Fruit fly (Drosophila melanogaster): ENCODE measurements around the gene CG3939.

Gene CG3939

DNA sequence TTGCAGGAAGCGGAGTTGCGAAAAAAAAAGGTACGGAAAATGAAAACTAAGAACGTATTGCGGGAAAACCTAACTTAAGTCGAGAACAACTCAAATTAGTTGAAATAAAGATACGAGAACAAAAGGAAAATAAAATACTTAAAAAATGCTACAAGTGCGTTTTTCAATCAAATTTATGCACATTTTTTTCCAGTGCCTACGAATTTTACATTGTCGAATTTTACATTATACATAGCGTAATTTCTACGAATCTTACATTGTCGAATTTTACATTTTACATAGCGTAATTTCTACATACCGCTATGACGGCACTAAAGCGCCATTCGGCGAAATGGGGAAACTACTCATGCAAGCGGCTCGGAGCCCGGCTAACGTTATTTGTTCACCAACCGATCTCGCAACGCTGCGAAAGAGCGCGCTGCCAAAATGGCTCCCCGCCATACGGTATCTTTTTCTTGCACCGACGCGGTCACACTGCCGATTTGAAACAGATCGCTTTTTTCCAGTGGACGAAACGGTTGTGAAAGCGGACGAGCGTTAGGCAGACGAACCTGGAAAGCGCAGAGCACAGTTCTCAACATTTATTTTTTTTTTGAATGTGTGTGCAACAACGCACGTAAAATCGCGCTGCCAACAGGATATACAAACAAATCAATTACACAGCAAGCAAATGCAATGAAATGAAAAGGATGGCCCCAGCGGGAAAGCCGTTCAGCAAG is 40.3 kb upstream of the CG3939 start, which contains the start of gene N (continued):
- TF ChIP-seq CG42726 (GFP tag; IDR thresholded peaks at IDR 0.05; ENCODE audit: partially characterized antibody) (peak; percentile 77), CG3838 (GFP tag; optimal IDR thresholded peaks at IDR 0.05) (no peak), Xrp1 (GFP tag; IDR thresholded peaks at IDR 0.05) (peak; percentile 73), CG17359 (tag; optimal IDR thresholded peaks at IDR 0.05) (peak; percentile 10), Mrtf (GFP tag; IDR thresholded peaks at IDR 0.05) (0 out of 3 replicates have a peak, but pooled peaks have one; percentile 32), CG14441 (GFP tag; IDR thresholded peaks at IDR 0.05) (no peak), Dip2 (GFP tag; IDR thresholded peaks at IDR 0.05) (peak; percentile 34; the same call in 1 of the 2 replicates), CG17186 (GFP tag; optimal IDR thresholded peaks at IDR 0.05) (peak; percentile 94), CG4424 (GFP tag; optimal IDR thresholded peaks at IDR 0.05) (peak; percentile 27), CG5245 (GFP tag; optimal IDR thresholded peaks at IDR 0.05) (peak; percentile 11), Sry-β (GFP tag; optimal IDR thresholded peaks at IDR 0.05) (no peak), CG13296 (GFP tag; optimal IDR thresholded peaks at IDR 0.05) (no peak), CG3726 (GFP tag; IDR thresholded peaks at IDR 0.05) (no peak), CG12104 (GFP tag; optimal IDR thresholded peaks at IDR 0.05) (no peak), CG7271 (tag; optimal IDR thresholded peaks at IDR 0.05) (peak; percentile 41), NC2β (GFP tag; optimal IDR thresholded peaks at IDR 0.05) (peak; percentile 40), ase (GFP tag; IDR thresholded peaks at IDR 0.05) (0 out of 3 replicates have a peak, but pooled peaks have one; percentile 30), cwo (GFP tag; optimal IDR thresholded peaks at IDR 0.05) (no peak), sc (optimal IDR thresholded peaks at IDR 0.05) (no peak), sc (GFP tag; optimal IDR thresholded peaks at IDR 0.05) (no peak), salm (tag; optimal IDR thresholded peaks at IDR 0.05) (peak; percentile 8), CG11504 (tag; optimal IDR thresholded peaks at IDR 0.05) (peak; percentile 53), CG6765 (GFP tag; optimal IDR thresholded peaks at IDR 0.05) (no peak), Adf1 (GFP tag; IDR thresholded peaks at IDR 0.05) (peak; percentile 58), CG13123 (GFP tag; optimal IDR thresholded peaks at IDR 0.05) (peak; percentile 10), ap (GFP tag; IDR thresholded peaks at IDR 0.05) (0 out of 2 replicates have a peak, but pooled peaks have one; percentile 22), Trl (optimal IDR thresholded peaks at IDR 0.05) (no peak), Trl (GFP tag; optimal IDR thresholded peaks at IDR 0.05) (peak; percentile 64), Mes4 (GFP tag; optimal IDR thresholded peaks at IDR 0.05) (peak; percentile 37), en (GFP tag; optimal IDR thresholded peaks at IDR 0.05) (peak; percentile 16), CG11560 (tag; IDR thresholded peaks at IDR 0.05) (peak; percentile 66; the same call in 2 of the 3 replicates), slbo (GFP tag; IDR thresholded peaks at IDR 0.05) (peak; percentile 67), sima (GFP tag; optimal IDR thresholded peaks at IDR 0.05) (no peak), ATbp (GFP tag; optimal IDR thresholded peaks at IDR 0.05) (peak; percentile 35), CG32772 (GFP tag; IDR thresholded peaks at IDR 0.05) (peak; percentile 41; the same call in 1 of the 2 replicates), CG33557 (GFP tag; optimal IDR thresholded peaks at IDR 0.05) (no peak), CG4730 (GFP tag; IDR thresholded peaks at IDR 0.05) (no peak), crol (GFP tag; IDR thresholded peaks at IDR 0.05) (no peak), NFAT (GFP tag; IDR thresholded peaks at IDR 0.05) (peak; percentile 5; the same call in 1 of the 2 replicates), CG7357 (GFP tag; IDR thresholded peaks at IDR 0.05) (no peak), D (optimal IDR thresholded peaks at IDR 0.05) (peak; percentile 25), D (GFP tag; optimal IDR thresholded peaks at IDR 0.05) (peak; percentile 3), bsh (GFP tag; optimal IDR thresholded peaks at IDR 0.05) (peak in 1 of 2 experiments; percentile 57), CG10267 (tag; optimal IDR thresholded peaks at IDR 0.05) (peak; percentile 63), Taf1 (GFP tag; IDR thresholded peaks at IDR 0.05) (peak; percentile 23; the same call in 1 of the 2 replicates), cato (GFP tag; optimal IDR thresholded peaks at IDR 0.05; ENCODE audit: borderline replicate concordance) (no peak), B-H2 (GFP tag; optimal IDR thresholded peaks at IDR 0.05) (peak; percentile 23), Spps (tag; optimal IDR thresholded peaks at IDR 0.05) (no peak), shn (GFP tag; optimal IDR thresholded peaks at IDR 0.05) (no peak), CG4820 (GFP tag; optimal IDR thresholded peaks at IDR 0.05) (peak; percentile 0), schlank (tag; optimal IDR thresholded peaks at IDR 0.05) (no peak)
